Worm (Caenorhabditis elegans) whole organism, young adult: Measurements from ENCODE around the gene cyp-13A11.
A peak's percentile ranks its signal among the peaks of the same experiment; 100 is the strongest.

Experiments used
- B0336.3 ChIP-seq: fragments of 200-800 bp; sonication (Bioruptor generic); IDR thresholded peaks from 2 replicates; pipeline ENCODE4 v1.3.6; 2022; ENCODE audit warnings: missing genetic modification characterization, missing compliant biosample characterization
- F10E7.11 ChIP-seq: sonication (generic microtip); optimal IDR thresholded peaks from 2 replicates; lab custom pipeline; 2017; ENCODE audit warnings: mild to moderate bottlenecking, missing genetic modification characterization, moderate library complexity, missing compliant biosample characterization
- F22D6.2 ChIP-seq: sonication (generic microtip); optimal IDR thresholded peaks from 2 replicates; lab custom pipeline; 2016; ENCODE audit warnings: mild to moderate bottlenecking, missing genetic modification characterization, missing compliant biosample characterization
- F23B12.7 ChIP-seq: sonication (generic microtip); optimal IDR thresholded peaks from 2 replicates; lab custom pipeline; 2017; ENCODE audit warnings: missing genetic modification characterization, mild to moderate bottlenecking, missing compliant biosample characterization, antibody characterized with exemption, moderate library complexity; ENCODE audit not compliant: insufficient read depth
- F49E8.2 ChIP-seq: sonication (generic microtip); optimal IDR thresholded peaks from 3 replicates; lab custom pipeline; 2017; ENCODE audit warnings: missing genetic modification characterization, mild to moderate bottlenecking, missing compliant biosample characterization, antibody characterized with exemption, moderate library complexity; ENCODE audit not compliant: insufficient read depth
- F55B11.4 ChIP-seq: sonication (generic microtip); optimal IDR thresholded peaks from 2 replicates; lab custom pipeline; 2016; ENCODE audit warnings: missing compliant biosample characterization, missing genetic modification characterization, borderline replicate concordance; ENCODE audit not compliant: insufficient read depth
- Y53F4B.3 ChIP-seq: fragments of 200-800 bp; sonication (Bioruptor generic); IDR thresholded peaks from 2 replicates; pipeline ENCODE4 v1.3.6; 2022; ENCODE audit warnings: missing genetic modification reagents, missing genetic modification characterization, missing compliant biosample characterization
- Y53G8AR.9 ChIP-seq: fragments of 200-800 bp; sonication (Bioruptor generic); conservative IDR thresholded peaks from 2 replicates; pipeline ENCODE4 v1.3.6; 2022; ENCODE audit warnings: missing genetic modification reagents, missing genetic modification characterization, missing compliant biosample characterization
- Y56A3A.18 ChIP-seq: fragments of 200-800 bp; sonication (Bioruptor generic); IDR thresholded peaks from 2 replicates; pipeline ENCODE4 v1.3.6; 2022; ENCODE audit warnings: missing genetic modification reagents, missing genetic modification characterization, missing compliant biosample characterization
- Y79H2A.3 ChIP-seq: fragments of 200-800 bp; sonication (Bioruptor generic); conservative IDR thresholded peaks from 2 replicates; pipeline ENCODE4 v1.3.6; 2022; ENCODE audit warnings: missing genetic modification reagents, missing genetic modification characterization, missing compliant biosample characterization
- Y95B8A.8 ChIP-seq: fragments of 200-800 bp; sonication (Bioruptor generic); IDR thresholded peaks from 2 replicates; pipeline ENCODE4 v1.3.6; 2022; ENCODE audit warnings: missing genetic modification reagents, missing genetic modification characterization, missing compliant biosample characterization
- athp-1 ChIP-seq: sonication (generic microtip); optimal IDR thresholded peaks from 2 replicates; lab custom pipeline; 2017; ENCODE audit warnings: mild to moderate bottlenecking, missing genetic modification characterization, missing compliant biosample characterization
- attf-5 ChIP-seq: fragments of 200-800 bp; sonication (Bioruptor generic); optimal IDR thresholded peaks from 2 replicates; lab custom pipeline; 2018; ENCODE audit warnings: mild to moderate bottlenecking, missing genetic modification characterization, missing compliant biosample characterization
- attf-6 ChIP-seq: fragments of 200-800 bp; sonication (Bioruptor generic); IDR thresholded peaks from 2 replicates; pipeline ENCODE4 v1.3.6; 2022; ENCODE audit warnings: missing genetic modification reagents, missing genetic modification characterization, missing compliant biosample characterization
- bed-2 ChIP-seq: fragments of 200-800 bp; sonication (Bioruptor generic); IDR thresholded peaks from 2 replicates; pipeline ENCODE4 v1.3.6; 2022; ENCODE audit warnings: missing genetic modification reagents, missing genetic modification characterization, missing compliant biosample characterization
- ceh-100 ChIP-seq: fragments of 200-800 bp; sonication (Bioruptor generic); IDR thresholded peaks from 2 replicates; pipeline ENCODE4 v1.3.6; 2022; ENCODE audit warnings: missing genetic modification reagents, missing genetic modification characterization, missing compliant biosample characterization
- ceh-27 ChIP-seq: fragments of 200-800 bp; sonication (Bioruptor generic); optimal IDR thresholded peaks from 2 replicates; lab custom pipeline; 2018; ENCODE audit warnings: mild to moderate bottlenecking, missing genetic modification characterization, moderate library complexity, missing compliant biosample characterization
- ceh-58 ChIP-seq: fragments of 200-800 bp; sonication (Bioruptor generic); IDR thresholded peaks from 2 replicates; pipeline ENCODE4 v1.3.6; 2022; ENCODE audit warnings: missing genetic modification characterization, missing compliant biosample characterization
- die-1 ChIP-seq: sonication (generic microtip); optimal IDR thresholded peaks from 2 replicates; lab custom pipeline; 2016; ENCODE audit warnings: missing genotype, mild to moderate bottlenecking, missing genetic modification characterization, missing compliant biosample characterization
- dox-1 ChIP-seq: fragments of 200-800 bp; sonication (Bioruptor generic); IDR thresholded peaks from 2 replicates; pipeline ENCODE4 v1.3.6; 2022; ENCODE audit warnings: missing genetic modification reagents, missing genetic modification characterization, missing compliant biosample characterization
- ekl-4 ChIP-seq: fragments of 200-800 bp; sonication (Bioruptor generic); IDR thresholded peaks from 2 replicates; pipeline ENCODE4 v1.3.6; 2022; ENCODE audit warnings: missing genetic modification reagents, missing genetic modification characterization, missing compliant biosample characterization
- ets-4 ChIP-seq: fragments of 200-800 bp; sonication (Bioruptor generic); optimal IDR thresholded peaks from 2 replicates; lab custom pipeline; 2018; ENCODE audit warnings: mild to moderate bottlenecking, missing genetic modification characterization, missing compliant biosample characterization
- fkh-3 ChIP-seq: sonication (generic microtip); optimal IDR thresholded peaks from 2 replicates; lab custom pipeline; 2016; ENCODE audit warnings: mild to moderate bottlenecking, missing genetic modification characterization, missing compliant biosample characterization
- hmg-1.2 ChIP-seq: fragments of 200-800 bp; sonication (Bioruptor generic); IDR thresholded peaks from 2 replicates; pipeline ENCODE4 v1.3.6; 2022; ENCODE audit warnings: missing genetic modification reagents, missing genetic modification characterization, missing compliant biosample characterization
- hsf-1 ChIP-seq: fragments of 200-800 bp; sonication (Bioruptor generic); IDR thresholded peaks from 2 replicates; pipeline ENCODE4 v1.3.6; 2022; ENCODE audit warnings: missing genetic modification reagents, missing genetic modification characterization, missing compliant biosample characterization
- let-526 ChIP-seq: fragments of 200-800 bp; sonication (Bioruptor generic); IDR thresholded peaks from 2 replicates; pipeline ENCODE4 v1.3.6; 2022; ENCODE audit warnings: missing genetic modification reagents, missing genetic modification characterization, missing compliant biosample characterization
- lin-26 ChIP-seq: fragments of 200-800 bp; sonication (Bioruptor generic); IDR thresholded peaks from 2 replicates; pipeline ENCODE4 v1.3.6; 2022; ENCODE audit warnings: missing genetic modification reagents, missing genetic modification characterization, missing compliant biosample characterization
- lir-1 ChIP-seq: fragments of 200-800 bp; sonication (Bioruptor generic); conservative IDR thresholded peaks from 2 replicates; pipeline ENCODE4 v1.3.6; 2022; ENCODE audit warnings: missing genetic modification reagents, missing genetic modification characterization, missing compliant biosample characterization
- lsy-27 ChIP-seq: sonication (generic microtip); optimal IDR thresholded peaks from 2 replicates; lab custom pipeline; 2017; ENCODE audit warnings: missing genetic modification characterization, mild to moderate bottlenecking, missing compliant biosample characterization, antibody characterized with exemption, missing genotype, borderline replicate concordance; ENCODE audit not compliant: insufficient read depth
- mcd-1 ChIP-seq: fragments of 200-800 bp; sonication (Bioruptor generic); IDR thresholded peaks from 2 replicates; pipeline ENCODE4 v1.3.6; 2022; ENCODE audit warnings: missing genetic modification reagents, missing genetic modification characterization, missing compliant biosample characterization
- mes-4 ChIP-seq: sonication (generic microtip); optimal IDR thresholded peaks from 2 replicates; lab custom pipeline; 2016; ENCODE audit warnings: missing genotype, missing genetic modification characterization, missing compliant biosample characterization
- nfya-1 ChIP-seq: sonication (generic microtip); optimal IDR thresholded peaks from 2 replicates; lab custom pipeline; 2017; ENCODE audit warnings: antibody characterized with exemption, missing compliant biosample characterization, missing genetic modification characterization, borderline replicate concordance; ENCODE audit not compliant: insufficient read depth
- nhr-120 ChIP-seq: fragments of 200-800 bp; sonication (Bioruptor generic); IDR thresholded peaks from 2 replicates; pipeline ENCODE4 v1.3.6; 2022; ENCODE audit warnings: missing genetic modification characterization, missing compliant biosample characterization
- nhr-90 ChIP-seq: sonication (generic microtip); optimal IDR thresholded peaks from 2 replicates; lab custom pipeline; 2016; ENCODE audit warnings: missing genotype, mild to moderate bottlenecking, missing genetic modification characterization, missing compliant biosample characterization
- pbrm-1 ChIP-seq: fragments of 200-800 bp; sonication (Bioruptor generic); IDR thresholded peaks from 2 replicates; pipeline ENCODE4 v1.3.6; 2022; ENCODE audit warnings: missing genetic modification reagents, missing genetic modification characterization, missing compliant biosample characterization
- rcor-1 ChIP-seq: fragments of 200-800 bp; sonication (Bioruptor generic); IDR thresholded peaks from 2 replicates; pipeline ENCODE4 v1.3.6; 2022; ENCODE audit warnings: missing genetic modification reagents, missing genetic modification characterization, missing compliant biosample characterization
- snpc-1.1 ChIP-seq: sonication (generic microtip); optimal IDR thresholded peaks from 2 replicates; lab custom pipeline; 2017; ENCODE audit warnings: missing genetic modification characterization, mild to moderate bottlenecking, missing compliant biosample characterization, antibody characterized with exemption, moderate library complexity, missing genotype, missing genetic modification reagents; ENCODE audit not compliant: insufficient read depth
- snpc-1.3 ChIP-seq: sonication (generic microtip); optimal IDR thresholded peaks from 2 replicates; lab custom pipeline; 2017; ENCODE audit warnings: missing genetic modification characterization, mild to moderate bottlenecking, missing compliant biosample characterization, antibody characterized with exemption, moderate library complexity, missing genotype, missing genetic modification reagents; ENCODE audit not compliant: insufficient read depth
- snpc-4 ChIP-seq, 5 experiments: fragments of 150-350 bp in 1 of 5; sonication (generic microtip) in 4 of 5; optimal IDR thresholded peaks; 2 replicates each; lab custom pipeline; 2014 to 2018; ENCODE audit warnings: missing genetic modification characterization in 5 of 5, missing biosample characterization in 3 of 5, antibody characterized with exemption in 2 of 5, mild to moderate bottlenecking in 2 of 5, missing compliant biosample characterization in 2 of 5, missing genotype in 2 of 5, moderate library complexity in 2 of 5, missing genetic modification reagents in 1 of 5
- somi-1 ChIP-seq: fragments of 200-800 bp; sonication (Bioruptor generic); optimal IDR thresholded peaks from 2 replicates; lab custom pipeline; 2018; ENCODE audit warnings: mild to moderate bottlenecking, missing genetic modification characterization, missing compliant biosample characterization
- sptf-2 ChIP-seq: fragments of 200-800 bp; sonication (Bioruptor generic); optimal IDR thresholded peaks from 2 replicates; lab custom pipeline; 2018; ENCODE audit warnings: mild to moderate bottlenecking, missing genetic modification characterization, missing compliant biosample characterization
- tlf-1 ChIP-seq: fragments of 200-800 bp; sonication (Bioruptor generic); optimal IDR thresholded peaks from 2 replicates; lab custom pipeline; 2018; ENCODE audit warnings: mild to moderate bottlenecking, missing genetic modification characterization, missing compliant biosample characterization
- ztf-26 ChIP-seq: sonication (generic microtip); optimal IDR thresholded peaks from 2 replicates; lab custom pipeline; 2017; ENCODE audit warnings: missing genetic modification characterization, missing compliant biosample characterization
- ztf-6 ChIP-seq: fragments of 200-800 bp; sonication (Bioruptor generic); IDR thresholded peaks from 2 replicates; pipeline ENCODE4 v1.3.6; 2022; ENCODE audit warnings: missing genetic modification reagents, missing genetic modification characterization, missing compliant biosample characterization

cyp-13A11 gene

DNA sequence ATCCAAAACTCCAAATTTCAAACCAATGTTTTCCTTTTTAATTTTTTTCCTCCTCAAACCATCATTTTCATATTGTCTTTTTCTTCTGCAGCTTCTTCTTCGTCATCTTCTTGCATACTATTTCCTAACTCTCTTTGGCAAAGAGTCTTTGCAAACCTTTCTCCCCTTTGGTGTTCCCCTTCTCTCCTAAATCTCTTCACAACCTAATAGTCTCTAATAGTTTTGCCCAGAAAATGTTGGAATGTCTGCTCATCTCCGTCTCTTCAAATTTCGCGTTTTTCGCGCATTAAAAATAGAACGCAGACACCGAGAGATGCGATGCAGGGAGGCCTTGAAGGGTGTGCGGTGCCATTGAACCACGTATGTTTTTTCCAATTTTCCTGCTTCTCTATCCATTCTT, 18.7 kb upstream of the cyp-13A11 start, which contains the start of gene ZK1010.10:
Gene ZK1010.10 (plus strand): TSS at position 286 of the 400 bp plus-strand sequence.
- TF ChIP-seq fkh-3 (tag; lab: Kevin White, UChicago) (no peak), F23B12.7 (tag; lab: Kevin White, UChicago) (no peak), Y53F4B.3 (GFP tag; lab: Robert Waterston, UW) (no peak), F49E8.2 (tag; lab: Kevin White, UChicago) (no peak), ztf-26 (no peak), attf-5 (GFP tag; lab: Kevin White, UChicago) (peak; percentile 17), dox-1 (peak; percentile 17; the same call in 1 of the 2 replicates), let-526 (peak; percentile 53; the same call in 1 of the 2 replicates), die-1 (tag; lab: Kevin White, UChicago) (no peak), ceh-27 (GFP tag; lab: Kevin White, UChicago) (peak; percentile 46), rcor-1 (GFP tag; lab: Robert Waterston, UW) (no peak), pbrm-1 (GFP tag; lab: Robert Waterston, UW) (no peak), ztf-6 (no peak), Y95B8A.8 (no peak), B0336.3 (no peak), hmg-1.2 (peak; percentile 89)

DNA sequence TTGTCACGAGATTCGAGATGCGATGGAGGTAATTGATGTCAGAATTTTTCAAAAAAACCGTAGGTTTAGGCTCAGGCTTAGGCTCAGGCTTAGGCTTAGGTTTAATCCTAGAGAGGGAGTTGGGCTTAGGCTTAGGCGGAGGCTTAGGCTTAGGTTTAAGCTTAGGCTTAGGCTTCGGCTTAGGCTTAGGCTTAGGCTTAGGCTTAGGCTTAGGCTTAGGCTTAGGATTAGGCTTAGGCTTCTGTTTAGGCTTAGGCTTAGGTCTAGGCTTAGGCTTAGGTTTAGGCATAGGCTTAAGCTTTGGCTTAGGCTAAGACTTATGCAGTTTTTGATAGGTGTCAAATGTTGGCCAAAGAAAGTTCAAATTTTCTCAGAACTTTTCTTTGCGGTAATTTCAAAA, 16.5 kb upstream of the cyp-13A11 start:
- no peak for TF ChIP-seq F22D6.2 (tag; lab: Kevin White, UChicago)
- TF ChIP-seq F10E7.11, result no peak
- TF ChIP-seq mcd-1, result no peak
- no peak for TF ChIP-seq Y79H2A.3 (GFP tag; lab: Robert Waterston, UW)
- 0 out of 2 replicates have a peak, but pooled peaks have one; percentile 26 for TF ChIP-seq lin-26 (GFP tag; lab: Robert Waterston, UW)
- TF ChIP-seq, all 124 proteins: peak for 1

DNA sequence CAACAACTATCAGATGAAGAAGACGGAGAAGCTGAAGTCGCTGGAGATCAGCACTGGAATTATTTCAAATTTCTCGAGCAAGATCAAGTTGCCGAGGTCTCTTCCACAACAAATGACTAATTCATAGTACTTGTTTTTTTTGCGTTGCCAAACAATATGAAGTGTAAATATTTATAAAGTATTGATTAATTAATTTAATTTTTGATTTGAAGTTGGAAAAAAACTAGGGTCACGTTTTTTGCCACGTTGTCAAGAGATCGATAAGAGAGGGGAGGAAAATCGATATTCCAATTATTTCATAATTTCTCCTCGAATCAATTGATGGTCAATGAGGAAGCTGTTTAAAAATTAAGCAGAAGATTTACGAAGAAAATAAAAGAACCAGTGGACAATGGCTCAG, 15.6 kb upstream of the cyp-13A11 start, which contains the start of gene snf-7:
Gene snf-7 (plus strand): TSS at position 301 of the 400 bp plus-strand sequence.
- TF ChIP-seq sptf-2 (GFP tag; lab: Kevin White, UChicago) (no peak), Y53G8AR.9 (no peak), mes-4 (no peak), tlf-1 (no peak), lir-1 (GFP tag; lab: Robert Waterston, UW) (no peak), nfya-1 (tag; lab: Kevin White, UChicago) (no peak), snpc-4 (GFP tag; optimal IDR thresholded peaks at IDR 0.05; lab: Kevin White, UChicago) (no peak), snpc-4 (tag; optimal IDR thresholded peaks at IDR 0.05; lab: Kevin White, UChicago) (no peak)

DNA sequence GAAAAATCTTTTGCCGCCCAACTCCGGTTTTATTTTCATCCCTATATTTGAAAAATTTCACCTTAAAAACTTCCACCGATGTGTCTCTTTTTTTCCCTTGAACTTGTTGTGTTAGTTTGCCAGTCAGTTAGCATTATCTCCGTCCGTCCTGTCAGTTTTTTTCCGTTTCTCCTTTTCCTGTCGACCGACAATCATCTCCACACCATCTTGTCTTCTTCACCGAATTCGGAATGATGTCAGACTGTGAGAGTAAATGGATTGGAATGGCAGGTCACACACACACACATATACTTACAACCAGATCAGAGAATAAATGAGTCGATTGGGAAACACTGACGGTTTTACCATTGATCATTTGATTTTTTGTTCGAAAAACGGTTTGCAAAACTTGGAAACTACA, 8.9 kb upstream of the cyp-13A11 start:
- TF ChIP-seq let-526 (no peak), ekl-4 (no peak), attf-6 (GFP tag; lab: Robert Waterston, UW) (no peak), ets-4 (GFP tag; lab: Kevin White, UChicago) (no peak), somi-1 (GFP tag; lab: Kevin White, UChicago) (no peak), ceh-58 (GFP tag; lab: Robert Waterston, UW) (no peak), nhr-90 (tag; lab: Kevin White, UChicago) (no peak), Y56A3A.18 (GFP tag; lab: Robert Waterston, UW) (no peak), athp-1 (no peak), snpc-1.1 (tag; lab: Kevin White, UChicago) (no peak), bed-2 (GFP tag; lab: Robert Waterston, UW) (no peak), nhr-120 (no peak), hsf-1 (GFP tag; lab: Robert Waterston, UW) (no peak), F55B11.4 (tag; lab: Kevin White, UChicago) (no peak), ceh-100 (GFP tag; lab: Robert Waterston, UW) (no peak), snpc-1.3 (tag; lab: Kevin White, UChicago) (no peak), lsy-27 (tag; lab: Kevin White, UChicago) (no peak)
